Fruit fly (Drosophila melanogaster) whole organism, embryonic: ENCODE data around the gene CG18095.
A peak's percentile ranks its signal among the peaks of the same experiment; 100 is the strongest.

Source experiments
- Atf3 ChIP-seq: fragments of 200-800 bp; sonication (Bioruptor generic); optimal IDR thresholded peaks from 3 replicates; lab custom pipeline; 2016; ENCODE audit warnings: missing biosample characterization, missing genetic modification characterization
- Blimp-1 ChIP-seq: fragments of 200-800 bp; sonication (Bioruptor generic); optimal IDR thresholded peaks from 3 replicates; lab custom pipeline; 2018; ENCODE audit warnings: missing biosample characterization, missing genetic modification characterization, mild to moderate bottlenecking, moderate library complexity, missing genetic modification reagents
- CG10274 ChIP-seq: fragments of 200-800 bp; sonication (Bioruptor generic); optimal IDR thresholded peaks from 3 replicates; lab custom pipeline; 2017; ENCODE audit warnings: missing biosample characterization, mild to moderate bottlenecking, missing genetic modification characterization
- CG11695 ChIP-seq: fragments of 200-800 bp; sonication (Bioruptor generic); IDR thresholded peaks from 3 replicates; pipeline ENCODE4 v1.3.6; 2022; ENCODE audit warnings: missing biosample characterization, missing genetic modification characterization
- CG15011 ChIP-seq: fragments of 200-800 bp; sonication (Bioruptor generic); optimal IDR thresholded peaks from 3 replicates; lab custom pipeline; 2018; ENCODE audit warnings: missing biosample characterization, mild to moderate bottlenecking, missing genetic modification characterization
- CG15479 ChIP-seq: fragments of 200-800 bp; sonication (Bioruptor generic); optimal IDR thresholded peaks from 3 replicates; lab custom pipeline; 2019; ENCODE audit warnings: missing biosample characterization, mild to moderate bottlenecking, missing genetic modification characterization, moderate library complexity
- CG15514 ChIP-seq: fragments of 200-800 bp; sonication (Bioruptor generic); optimal IDR thresholded peaks from 3 replicates; lab custom pipeline; 2017; ENCODE audit warnings: missing biosample characterization, missing genetic modification characterization, mild to moderate bottlenecking, moderate library complexity, missing genetic modification reagents
- CG1603 ChIP-seq: fragments of 200-800 bp; sonication (Bioruptor generic); optimal IDR thresholded peaks from 2 replicates; lab custom pipeline; 2019; ENCODE audit warnings: missing biosample characterization, mild to moderate bottlenecking, missing genetic modification characterization, moderate library complexity
- CG17328 ChIP-seq: fragments of 200-800 bp; sonication (Bioruptor generic); IDR thresholded peaks from 2 replicates; pipeline ENCODE4 v1.3.6; 2022; ENCODE audit warnings: missing biosample characterization, missing genetic modification characterization
- CG17385 ChIP-seq: fragments of 200-800 bp; sonication (Bioruptor generic); optimal IDR thresholded peaks from 3 replicates; lab custom pipeline; 2018; ENCODE audit warnings: missing biosample characterization, mild to moderate bottlenecking, missing genetic modification characterization
- CG18262 ChIP-seq: fragments of 200-800 bp; optimal IDR thresholded peaks from 3 replicates; lab custom pipeline; 2019; ENCODE audit warnings: missing biosample characterization, mild to moderate bottlenecking, missing genetic modification characterization, moderate library complexity
- CG30431 ChIP-seq: fragments of 200-800 bp; sonication (Bioruptor generic); optimal IDR thresholded peaks from 2 replicates; lab custom pipeline; 2017; ENCODE audit warnings: missing biosample characterization, missing genetic modification characterization
- CG4730 ChIP-seq: fragments of 200-800 bp; sonication (Bioruptor generic); IDR thresholded peaks from 2 replicates; pipeline ENCODE4 v1.3.6; 2022; ENCODE audit warnings: missing biosample characterization, missing genetic modification characterization
- CG9932 ChIP-seq: fragments of 200-800 bp; sonication (Bioruptor generic); IDR thresholded peaks from 2 replicates; pipeline ENCODE4 v1.3.6; 2022; ENCODE audit warnings: missing biosample characterization, missing genetic modification characterization
- D ChIP-seq, 2 experiments: fragments of 200-800 bp in 1 of 2; fragments of >200 bp in 1 of 2; sonication (Bioruptor generic) in 1 of 2; optimal IDR thresholded peaks; 2 replicates in 1 of 2; 3 replicates in 1 of 2; lab custom pipeline; 2017; ENCODE audit warnings: mild to moderate bottlenecking in 1 of 2, missing biosample characterization in 1 of 2, missing genetic modification characterization in 1 of 2, missing genetic modification reagents in 1 of 2
- D19A ChIP-seq: fragments of 200-800 bp; optimal IDR thresholded peaks from 3 replicates; lab custom pipeline; 2019; ENCODE audit warnings: missing biosample characterization, mild to moderate bottlenecking, missing genetic modification characterization, moderate library complexity
- Doc2 ChIP-seq: fragments of 200-800 bp; sonication (Bioruptor generic); IDR thresholded peaks from 2 replicates; pipeline ENCODE4 v1.3.6; 2022; ENCODE audit warnings: missing biosample characterization, missing genetic modification characterization
- Ets65A ChIP-seq: fragments of 200-800 bp; sonication (Bioruptor generic); peaks from one replicate; lab custom pipeline; 2016; ENCODE audit warnings: missing biosample characterization, missing genetic modification characterization
- Lim3 ChIP-seq: fragments of 200-800 bp; sonication (Bioruptor generic); IDR thresholded peaks from 2 replicates; pipeline ENCODE4 v1.3.6; 2022; ENCODE audit warnings: missing biosample characterization, missing genetic modification characterization
- MBD-R2 ChIP-seq: fragments of 200-800 bp; sonication (Bioruptor generic); IDR thresholded peaks from 2 replicates; pipeline ENCODE4 v1.3.6; 2022; ENCODE audit warnings: missing biosample characterization, missing genetic modification characterization
- Med ChIP-seq: fragments of 200-800 bp; sonication (Bioruptor generic); peaks from one replicate; lab custom pipeline; 2016; ENCODE audit warnings: missing biosample characterization, missing genetic modification characterization, mild to moderate bottlenecking, inconsistent platforms, moderate library complexity
- Mrtf ChIP-seq: fragments of 200-800 bp; sonication (Bioruptor generic); IDR thresholded peaks from 3 replicates; pipeline ENCODE4 v1.3.6; 2022; ENCODE audit warnings: missing biosample characterization, missing genetic modification characterization
- Myb ChIP-seq: fragments of 200-800 bp; sonication (Bioruptor generic); optimal IDR thresholded peaks from 2 replicates; lab custom pipeline; 2016; ENCODE audit warnings: missing biosample characterization, missing genetic modification characterization
- NC2α ChIP-seq: fragments of 200-800 bp; sonication (Bioruptor generic); optimal IDR thresholded peaks from 2 replicates; lab custom pipeline; 2016; ENCODE audit warnings: missing biosample characterization, missing genetic modification characterization
- Poxn ChIP-seq: fragments of 200-800 bp; sonication (Bioruptor generic); IDR thresholded peaks from 2 replicates; pipeline ENCODE4 v1.3.6; 2022; ENCODE audit warnings: missing biosample characterization, missing genetic modification characterization
- Ptx1 ChIP-seq: fragments of 200-800 bp; sonication (Bioruptor generic); IDR thresholded peaks from 2 replicates; pipeline ENCODE4 v1.3.6; 2022; ENCODE audit warnings: missing biosample characterization, missing genetic modification characterization
- Rx ChIP-seq: fragments of 200-800 bp; sonication (Bioruptor generic); IDR thresholded peaks from 2 replicates; pipeline ENCODE4 v1.3.6; 2022; ENCODE audit warnings: missing biosample characterization, missing genetic modification characterization
- Side ChIP-seq: fragments of 200-800 bp; sonication (Bioruptor generic); optimal IDR thresholded peaks from 2 replicates; lab custom pipeline; 2016; ENCODE audit warnings: missing biosample characterization, missing genetic modification characterization
- Ssrp ChIP-seq: fragments of 200-800 bp; sonication (Bioruptor generic); optimal IDR thresholded peaks from 2 replicates; lab custom pipeline; 2018; ENCODE audit warnings: missing biosample characterization, mild to moderate bottlenecking, missing genetic modification characterization, moderate library complexity
- Tbp ChIP-seq: fragments of >200 bp; optimal IDR thresholded peaks from 2 replicates; lab custom pipeline; 2018; ENCODE audit warnings: missing biosample characterization, missing genetic modification characterization
- ase ChIP-seq: fragments of 200-800 bp; sonication (Bioruptor generic); IDR thresholded peaks from 3 replicates; pipeline ENCODE4 v1.3.6; 2022; ENCODE audit warnings: missing biosample characterization, missing genetic modification characterization
- bab2 ChIP-seq: fragments of 200-800 bp; sonication (Bioruptor generic); optimal IDR thresholded peaks from 2 replicates; lab custom pipeline; 2016; ENCODE audit warnings: missing biosample characterization, missing genetic modification characterization
- btn ChIP-seq: fragments of 200-800 bp; sonication (Bioruptor generic); optimal IDR thresholded peaks from 2 replicates; lab custom pipeline; 2016; ENCODE audit warnings: missing biosample characterization, missing genetic modification characterization
- dmrt11E ChIP-seq: fragments of 200-800 bp; sonication (Bioruptor generic); optimal IDR thresholded peaks from 3 replicates; lab custom pipeline; 2018; ENCODE audit warnings: missing biosample characterization, mild to moderate bottlenecking, missing genetic modification characterization, moderate library complexity
- esg ChIP-seq: fragments of 200-800 bp; sonication (Bioruptor generic); conservative IDR thresholded peaks from 2 replicates; pipeline ENCODE4 v1.3.6; 2022; ENCODE audit warnings: missing biosample characterization, missing genetic modification characterization
- fd102C ChIP-seq: fragments of 200-800 bp; sonication (Bioruptor generic); optimal IDR thresholded peaks from 2 replicates; lab custom pipeline; 2018; ENCODE audit warnings: missing biosample characterization, mild to moderate bottlenecking, missing genetic modification characterization, moderate library complexity
- grn ChIP-seq: fragments of 200-800 bp; sonication (Bioruptor generic); optimal IDR thresholded peaks from 3 replicates; lab custom pipeline; 2017; ENCODE audit warnings: missing biosample characterization, missing genetic modification characterization
- jumu ChIP-seq: fragments of 200-800 bp; sonication (Bioruptor generic); optimal IDR thresholded peaks from 3 replicates; lab custom pipeline; 2016; ENCODE audit warnings: missing biosample characterization, missing genetic modification characterization
- kah ChIP-seq: fragments of 200-800 bp; sonication (Bioruptor generic); optimal IDR thresholded peaks from 2 replicates; lab custom pipeline; 2018; ENCODE audit warnings: missing biosample characterization, mild to moderate bottlenecking, missing genetic modification characterization
- luna ChIP-seq: fragments of 200-800 bp; sonication (Bioruptor generic); optimal IDR thresholded peaks from 2 replicates; lab custom pipeline; 2016; ENCODE audit warnings: missing biosample characterization, missing genetic modification characterization
- nmo ChIP-seq: fragments of 200-800 bp; sonication (Bioruptor generic); optimal IDR thresholded peaks from 2 replicates; lab custom pipeline; 2018; ENCODE audit warnings: missing biosample characterization, mild to moderate bottlenecking, missing genetic modification characterization, moderate library complexity
- onecut ChIP-seq: fragments of 200-800 bp; sonication (Bioruptor generic); IDR thresholded peaks from 2 replicates; pipeline ENCODE4 v1.3.6; 2022; ENCODE audit warnings: missing biosample characterization, missing genetic modification characterization
- phol ChIP-seq: fragments of 200-800 bp; sonication (Bioruptor generic); optimal IDR thresholded peaks from 3 replicates; lab custom pipeline; 2018; ENCODE audit warnings: missing biosample characterization, mild to moderate bottlenecking, missing genetic modification characterization, moderate library complexity
- repo ChIP-seq: fragments of 200-800 bp; sonication (Bioruptor generic); optimal IDR thresholded peaks from 2 replicates; lab custom pipeline; 2016; ENCODE audit warnings: missing biosample characterization, missing genetic modification characterization
- ro ChIP-seq: fragments of 200-800 bp; sonication (Bioruptor generic); IDR thresholded peaks from 2 replicates; pipeline ENCODE4 v1.3.6; 2022; ENCODE audit warnings: missing biosample characterization, missing genetic modification characterization
- seq ChIP-seq: fragments of 200-800 bp; sonication (Bioruptor generic); IDR thresholded peaks from 2 replicates; pipeline ENCODE4 v1.3.6; 2022; ENCODE audit warnings: missing biosample characterization, missing genetic modification characterization
- slou ChIP-seq: fragments of 200-800 bp; sonication (Bioruptor generic); optimal IDR thresholded peaks from 3 replicates; lab custom pipeline; 2016; ENCODE audit warnings: missing biosample characterization, missing genetic modification characterization
- unpg ChIP-seq: fragments of 200-800 bp; sonication (Bioruptor generic); optimal IDR thresholded peaks from 3 replicates; lab custom pipeline; 2018; ENCODE audit warnings: missing biosample characterization, mild to moderate bottlenecking, missing genetic modification characterization, moderate library complexity
- wor ChIP-seq: fragments of 200-800 bp; sonication (Bioruptor generic); IDR thresholded peaks from 2 replicates; pipeline ENCODE4 v1.3.6; 2022; ENCODE audit warnings: missing biosample characterization, missing genetic modification characterization
- zfh2 ChIP-seq: fragments of 200-800 bp; sonication (Bioruptor generic); optimal IDR thresholded peaks from 2 replicates; lab custom pipeline; 2016; ENCODE audit warnings: missing biosample characterization, missing genetic modification characterization

The CG18095 gene

dm6 chr2L:14023136-14024050 lies 7.9 kb downstream of the CG18095 start (continued):
- TF ChIP-seq CG15011 (GFP tag; lab: Kevin White, UChicago), result no peak
- peak; percentile 9 for TF ChIP-seq Ets65A
- TF ChIP-seq CG15514 (GFP tag; lab: Kevin White, UChicago), result no peak
- peak; percentile 44 for TF ChIP-seq dmrt11E (tag; lab: Kevin White, UChicago)
- no peak for TF ChIP-seq Mrtf (GFP tag; lab: Robert Waterston, UW)
- TF ChIP-seq Med, result peak; percentile 34
- TF ChIP-seq CG10274 (GFP tag; lab: Kevin White, UChicago), result no peak
- peak; percentile 15 for TF ChIP-seq D (optimal IDR thresholded peaks at IDR 0.05; lab: Kevin White, UChicago)
- TF ChIP-seq D (GFP tag; optimal IDR thresholded peaks at IDR 0.05; lab: Kevin White, UChicago), result no peak
- TF ChIP-seq wor (GFP tag; lab: Robert Waterston, UW), result 0 out of 2 replicates have a peak, but pooled peaks have one; percentile 20
- no peak for TF ChIP-seq Doc2
- TF ChIP-seq Blimp-1 (GFP tag; lab: Kevin White, UChicago), result peak; percentile 68
- TF ChIP-seq esg (GFP tag; lab: Robert Waterston, UW), result peak; percentile 56
- peak; percentile 49 for TF ChIP-seq Ptx1 (GFP tag; lab: Robert Waterston, UW)
- no peak for TF ChIP-seq fd102C
- 0 out of 3 replicates have a peak, but pooled peaks have one; percentile 12 for TF ChIP-seq ase (GFP tag; lab: Robert Waterston, UW)
- TF ChIP-seq nmo (GFP tag; lab: Kevin White, UChicago), result peak; percentile 44
- TF ChIP-seq phol (tag; lab: Kevin White, UChicago), result peak; percentile 44
- TF ChIP-seq MBD-R2, result no peak
- TF ChIP-seq CG17328 (GFP tag; lab: Robert Waterston, UW), result peak; percentile 30; the same call in 1 of the 2 replicates
- TF ChIP-seq Side, result no peak
- no peak for TF ChIP-seq Tbp (GFP tag; lab: Kevin White, UChicago)
- no peak for TF ChIP-seq CG30431 (GFP tag; lab: Kevin White, UChicago)
- TF ChIP-seq jumu (GFP tag; lab: Kevin White, UChicago), result no peak
- no peak for TF ChIP-seq luna (GFP tag; lab: Kevin White, UChicago)
- no peak for TF ChIP-seq Atf3 (GFP tag; lab: Kevin White, UChicago)
- TF ChIP-seq Ssrp (tag; lab: Kevin White, UChicago), result peak; percentile 60
- no peak for TF ChIP-seq CG4730 (GFP tag; lab: Robert Waterston, UW)
- TF ChIP-seq Lim3, result no peak
- TF ChIP-seq unpg (GFP tag; lab: Kevin White, UChicago), result peak; percentile 6
- no peak for TF ChIP-seq CG18262 (tag; lab: Kevin White, UChicago)
- TF ChIP-seq D19A (tag; lab: Kevin White, UChicago), result peak; percentile 98
- TF ChIP-seq CG15479, result peak; percentile 75
- no peak for TF ChIP-seq CG9932 (GFP tag; lab: Robert Waterston, UW)
- peak; percentile 4 for TF ChIP-seq grn

- TF ChIP-seq onecut (GFP tag; lab: Robert Waterston, UW), result peak; percentile 72
- TF ChIP-seq CG17385 (GFP tag; lab: Kevin White, UChicago), result peak; percentile 92
- no peak for TF ChIP-seq btn (GFP tag; lab: Kevin White, UChicago)
- TF ChIP-seq CG11695 (GFP tag; lab: Robert Waterston, UW), result peak; percentile 97
- TF ChIP-seq ro, result peak; percentile 82
- TF ChIP-seq Poxn (GFP tag; lab: Robert Waterston, UW), result peak; percentile 74
- peak; percentile 59; the same call in 1 of the 2 replicates for TF ChIP-seq Rx
- peak; percentile 23 for TF ChIP-seq Myb
- TF ChIP-seq repo (GFP tag; lab: Kevin White, UChicago), result peak; percentile 36
- TF ChIP-seq slou (GFP tag; lab: Kevin White, UChicago), result peak; percentile 36
- TF ChIP-seq zfh2 (GFP tag; lab: Kevin White, UChicago), result peak; percentile 61
- TF ChIP-seq kah, result peak; percentile 87
- no peak for TF ChIP-seq NC2α (GFP tag; lab: Kevin White, UChicago)
- peak; percentile 89 for TF ChIP-seq seq
- peak; percentile 59 for TF ChIP-seq bab2 (GFP tag; lab: Kevin White, UChicago)
- TF ChIP-seq CG1603 (tag; lab: Kevin White, UChicago), result peak; percentile 58
Measured at dm6 chr2L:14022130-14022735, 9.1 kb downstream of the CG18095 start.
